Worm (Caenorhabditis elegans): Measurements from ENCODE around the gene Y11D7A.5.
"Not testable (repeated sequence)": the region's sequence is repeated elsewhere in the genome, so short reads cannot be mapped to it uniquely, and the experiment has no call there.

DNA sequence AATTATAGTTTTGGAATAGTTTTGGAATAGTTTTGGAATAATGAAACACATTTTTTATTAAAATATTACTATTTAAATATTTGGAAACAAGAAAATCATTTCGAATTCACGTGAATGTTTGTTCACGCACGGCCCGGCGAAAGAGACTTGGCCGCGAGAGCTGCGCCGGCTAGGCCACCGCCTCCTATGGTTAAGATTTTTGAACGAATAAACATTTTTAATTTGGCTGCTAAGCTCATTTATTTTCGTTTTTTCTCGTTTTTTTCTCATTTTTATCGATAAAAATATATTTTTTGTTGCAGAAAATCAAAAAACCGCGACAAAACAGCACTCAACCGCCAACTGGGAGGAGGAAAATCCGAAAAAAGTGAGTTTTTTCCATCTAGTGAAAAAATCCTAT lies 50.8 kb downstream of the Y11D7A.5 start, which contains the start of gene C46C2.7:
- TF ChIP-seq W03F9.2, dao-5, him-1 (tag; optimal IDR thresholded peaks at IDR 0.05): not testable (repeated sequence)
